Worm (Caenorhabditis elegans): ENCODE results near the gene K05F6.4.
A peak's percentile ranks its signal among the peaks of the same experiment; 100 is the strongest.

DNA sequence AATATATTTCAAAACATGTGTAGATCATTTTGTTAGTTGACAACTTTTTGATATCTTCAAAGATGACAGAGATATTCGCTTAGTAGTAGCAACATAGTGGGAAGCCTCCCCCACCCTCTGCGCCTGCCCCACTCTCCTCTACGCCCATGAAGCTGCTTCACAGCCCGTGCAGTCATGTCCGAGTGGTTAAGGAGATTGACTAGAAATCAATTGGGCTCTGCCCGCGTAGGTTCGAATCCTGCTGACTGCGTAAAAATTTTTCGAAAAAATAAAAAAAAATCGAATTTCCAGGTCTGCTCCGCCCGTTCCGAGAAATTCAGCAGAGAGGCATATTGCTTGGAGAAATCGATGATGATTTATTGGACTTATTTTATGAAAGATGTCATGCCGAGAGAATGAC lies 23.4 kb upstream of the K05F6.4 start:
- TF ChIP-seq ceh-9 (tag; optimal IDR thresholded peaks at IDR 0.05), result no peak
- TF ChIP-seq nfya-1 (tag; optimal IDR thresholded peaks at IDR 0.05; ENCODE audit: insufficient read depth), result peak; percentile 40
- no peak for TF ChIP-seq mdl-1 (tag; optimal IDR thresholded peaks at IDR 0.05)
- no peak for TF ChIP-seq elt-3 (tag; optimal IDR thresholded peaks at IDR 0.05)
- TF ChIP-seq ztf-11 (tag; optimal IDR thresholded peaks at IDR 0.05), result no peak
- TF ChIP-seq nhr-76 (tag; optimal IDR thresholded peaks at IDR 0.05), result no peak
- TF ChIP-seq nhr-25 (tag; optimal IDR thresholded peaks at IDR 0.05), result no peak
- peak; percentile 6 for TF ChIP-seq pha-4 (tag; optimal IDR thresholded peaks at IDR 0.05)
- TF ChIP-seq skn-1 (tag; optimal IDR thresholded peaks at IDR 0.05), result no peak
- TF ChIP-seq lin-39 (tag; optimal IDR thresholded peaks at IDR 0.05), result peak; percentile 11
- no peak for TF ChIP-seq ztf-4 (tag; optimal IDR thresholded peaks at IDR 0.05)
- TF ChIP-seq daf-12 (tag; optimal IDR thresholded peaks at IDR 0.05), result no peak

All from whole organism, L3 larva.